Worm (Caenorhabditis elegans) whole organism, early embryonic: Measurements from ENCODE around the gene Y116A8C.38.

Experiments used
- F13C5.2 ChIP-seq: sonication (generic microtip); optimal IDR thresholded peaks from 2 replicates; lab custom pipeline; 2017; ENCODE audit warnings: mild to moderate bottlenecking, missing genetic modification characterization, inconsistent platforms, missing compliant biosample characterization
- ama-1 ChIP-seq: fragments of 150-350 bp; optimal IDR thresholded peaks from 2 replicates; lab custom pipeline; 2014
- flt-1 ChIP-seq: fragments of 200-800 bp; sonication (Bioruptor generic); IDR thresholded peaks from 2 replicates; pipeline ENCODE4 v1.3.6; 2022; ENCODE audit warnings: missing genetic modification characterization, missing compliant biosample characterization
- hnd-1 ChIP-seq: sonication (generic microtip); optimal IDR thresholded peaks from 2 replicates; lab custom pipeline; 2016; ENCODE audit warnings: missing genetic modification characterization, missing compliant biosample characterization
- tbx-37 ChIP-seq: fragments of 200-800 bp; sonication (Bioruptor generic); conservative IDR thresholded peaks from 2 replicates; pipeline ENCODE4 v1.3.6; 2022; ENCODE audit warnings: missing genetic modification reagents, missing genetic modification characterization, missing compliant biosample characterization
- tra-4 ChIP-seq: sonication (generic microtip); optimal IDR thresholded peaks from 2 replicates; lab custom pipeline; 2017; ENCODE audit warnings: missing genetic modification characterization, missing compliant biosample characterization

DNA sequence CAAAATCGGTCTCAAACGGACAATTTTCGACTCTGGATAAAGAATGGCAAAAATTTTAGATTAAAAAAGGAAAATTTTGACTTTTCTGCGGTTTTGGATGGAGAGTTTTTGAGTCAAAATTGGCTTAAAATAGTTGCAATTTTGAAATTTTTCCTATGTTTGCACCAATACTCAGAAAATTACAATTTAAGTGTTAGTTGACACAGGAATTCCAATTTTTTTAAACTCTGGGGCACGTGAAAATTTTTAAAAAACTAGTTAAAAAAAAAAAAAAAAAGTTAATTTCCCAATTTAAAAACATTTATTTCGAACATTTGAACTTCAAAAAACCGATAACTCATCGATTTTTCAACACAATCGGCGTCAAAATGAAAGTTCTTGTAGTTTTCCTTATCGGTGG, 19.5 kb upstream of the Y116A8C.38 start, which contains the start of gene Y116A8C.33:
- TF ChIP-seq hnd-1 (tag; lab: Kevin White, UChicago) (no peak), ama-1 (lab: Kevin White, UChicago) (no peak), flt-1 (GFP tag; lab: Robert Waterston, UW) (no peak), tbx-37 (no peak), tra-4 (tag; lab: Kevin White, UChicago) (no peak), F13C5.2 (tag; lab: Kevin White, UChicago) (no peak)
